Fruit fly (Drosophila melanogaster): Measurements from ENCODE around the gene CG15385.

Gene CG15385

DNA sequence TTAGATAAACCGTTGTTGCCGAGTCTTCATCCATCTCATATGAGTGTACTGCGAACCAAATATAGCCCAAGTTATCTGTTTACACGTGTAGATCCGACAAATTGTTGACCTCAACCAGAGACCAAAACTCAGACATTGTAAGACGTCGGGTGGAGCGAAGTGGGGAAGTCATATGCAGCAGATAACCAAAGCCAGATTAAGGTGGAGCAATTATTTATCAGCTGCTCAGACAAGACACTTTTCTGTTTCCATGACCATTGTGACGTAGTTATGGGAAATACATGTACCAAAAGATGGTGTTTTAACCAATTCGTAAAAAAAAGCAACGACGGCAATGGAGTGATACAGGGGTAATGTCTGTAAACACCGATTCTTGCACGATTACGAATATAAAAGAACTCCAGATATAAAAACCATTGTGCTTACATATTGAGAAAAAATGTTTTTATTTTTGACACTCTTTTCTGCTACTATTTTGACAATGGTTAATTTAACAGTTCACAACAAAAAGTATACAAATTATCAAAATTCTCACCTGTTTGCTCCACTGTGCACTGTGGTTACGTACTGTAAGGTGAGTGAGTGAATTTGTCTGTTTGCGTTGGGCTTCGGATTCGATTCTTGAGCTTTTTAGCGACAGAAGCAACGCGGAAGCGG, 34.9 kb downstream of the CG15385 start (continued):
- TF ChIP-seq prd (optimal IDR thresholded peaks at IDR 0.05) (no peak), prd (GFP tag; IDR thresholded peaks at IDR 0.05) (peak; percentile 56), grau (tag; optimal IDR thresholded peaks at IDR 0.05) (peak; percentile 61), ewg (GFP tag; optimal IDR thresholded peaks at IDR 0.05) (peak; percentile 17), CG2889 (GFP tag; IDR thresholded peaks at IDR 0.05) (no peak), peb (GFP tag; IDR thresholded peaks at IDR 0.05) (0 out of 2 replicates have a peak, but pooled peaks have one; percentile 27), CG15269 (tag; optimal IDR thresholded peaks at IDR 0.05) (peak; percentile 39), HLHmδ (GFP tag; optimal IDR thresholded peaks at IDR 0.05) (no peak), CG7556 (GFP tag; optimal IDR thresholded peaks at IDR 0.05) (peak; percentile 34), esg (GFP tag; conservative IDR thresholded peaks at IDR 0.05) (peak; percentile 23; the same call in 1 of the 2 replicates), cad (GFP tag; optimal IDR thresholded peaks at IDR 0.05) (no peak), dmrt99B (tag; optimal IDR thresholded peaks at IDR 0.05) (peak; percentile 34), nom (GFP tag; optimal IDR thresholded peaks at IDR 0.05) (no peak), Chrac-16 (GFP tag; optimal IDR thresholded peaks at IDR 0.05) (no peak), CG10274 (GFP tag; optimal IDR thresholded peaks at IDR 0.05) (peak; percentile 25), CG4424 (GFP tag; optimal IDR thresholded peaks at IDR 0.05) (peak; percentile 52), Doc2 (GFP tag; IDR thresholded peaks at IDR 0.05) (no peak), CG3847 (GFP tag; IDR thresholded peaks at IDR 0.05) (0 out of 2 replicates have a peak, but pooled peaks have one; percentile 29), bab2 (GFP tag; optimal IDR thresholded peaks at IDR 0.05) (peak; percentile 50), CG4820 (GFP tag; optimal IDR thresholded peaks at IDR 0.05) (peak; percentile 36), ken (GFP tag; IDR thresholded peaks at IDR 0.05) (no peak), CG14050 (GFP tag; IDR thresholded peaks at IDR 0.05) (peak; percentile 45; the same call in 2 of the 3 replicates), CG1647 (GFP tag; optimal IDR thresholded peaks at IDR 0.05) (peak; percentile 59), CG6689 (GFP tag; IDR thresholded peaks at IDR 0.05) (0 out of 2 replicates have a peak, but pooled peaks have one; percentile 25), CG3065 (GFP tag; optimal IDR thresholded peaks at IDR 0.05) (peak; percentile 29), vfl (GFP tag; optimal IDR thresholded peaks at IDR 0.05) (peak; percentile 30), grn (GFP tag; optimal IDR thresholded peaks at IDR 0.05) (peak; percentile 63), ham (GFP tag; IDR thresholded peaks at IDR 0.05) (no peak), Stat92E (GFP tag; optimal IDR thresholded peaks at IDR 0.05) (peak in 1 of 3 experiments; percentile 46), CG15696 (tag; optimal IDR thresholded peaks at IDR 0.05) (no peak), eve (GFP tag; optimal IDR thresholded peaks at IDR 0.05) (peak in 1 of 2 experiments; percentile 84), CG17568 (GFP tag; optimal IDR thresholded peaks at IDR 0.05) (no peak), E2f1 (GFP tag; IDR thresholded peaks at IDR 0.05) (no peak), CHES-1-like (GFP tag; optimal IDR thresholded peaks at IDR 0.05) (peak; percentile 49), dysf (GFP tag; IDR thresholded peaks at IDR 0.05) (peak; percentile 66), Trl (optimal IDR thresholded peaks at IDR 0.05) (no peak), Trl (GFP tag; optimal IDR thresholded peaks at IDR 0.05) (peak; percentile 41), Med (GFP tag) (peak; percentile 93), zfh1 (GFP tag; IDR thresholded peaks at IDR 0.05) (peak; percentile 49; the same call in 1 of the 3 replicates), z (GFP tag; IDR thresholded peaks at IDR 0.05) (0 out of 3 replicates have a peak, but pooled peaks have one; percentile 40), H2.0 (GFP tag; IDR thresholded peaks at IDR 0.05) (0 out of 2 replicates have a peak, but pooled peaks have one; percentile 17)
